Fruit fly (Drosophila melanogaster) whole organism, embryonic: Measurements from ENCODE around the gene timeout.

Source experiments
- Adf1 ChIP-seq: fragments of 200-800 bp; sonication (Bioruptor generic); IDR thresholded peaks from 2 replicates; pipeline ENCODE4 v1.3.6; 2022; ENCODE audit warnings: missing biosample characterization, missing genetic modification characterization
- CG10543 ChIP-seq: fragments of 200-800 bp; sonication (Bioruptor generic); optimal IDR thresholded peaks from 3 replicates; lab custom pipeline; 2017; ENCODE audit warnings: missing biosample characterization, mild to moderate bottlenecking, missing genetic modification characterization, moderate library complexity
- CG12299 ChIP-seq: fragments of 200-800 bp; sonication (Bioruptor generic); optimal IDR thresholded peaks from 2 replicates; lab custom pipeline; 2018; ENCODE audit warnings: missing biosample characterization, mild to moderate bottlenecking, missing genetic modification characterization
- CG1233 ChIP-seq: fragments of 200-800 bp; sonication (Bioruptor generic); optimal IDR thresholded peaks from 4 replicates; lab custom pipeline; 2018; ENCODE audit warnings: missing biosample characterization, mild to moderate bottlenecking, missing genetic modification characterization
- CG12744 ChIP-seq: fragments of 200-800 bp; sonication (Bioruptor generic); optimal IDR thresholded peaks from 2 replicates; lab custom pipeline; 2016; ENCODE audit warnings: missing biosample characterization, missing genetic modification characterization
- CG15073 ChIP-seq: fragments of 200-800 bp; sonication (Bioruptor generic); optimal IDR thresholded peaks from 2 replicates; lab custom pipeline; 2016; ENCODE audit warnings: missing biosample characterization, missing genetic modification characterization
- CG15479 ChIP-seq: fragments of 200-800 bp; sonication (Bioruptor generic); optimal IDR thresholded peaks from 3 replicates; lab custom pipeline; 2019; ENCODE audit warnings: missing biosample characterization, mild to moderate bottlenecking, missing genetic modification characterization, moderate library complexity
- CG16815 ChIP-seq: fragments of 200-800 bp; sonication (Bioruptor generic); optimal IDR thresholded peaks from 3 replicates; lab custom pipeline; 2017; ENCODE audit warnings: missing biosample characterization, mild to moderate bottlenecking, missing genetic modification characterization
- CG17359 ChIP-seq: fragments of 200-800 bp; sonication (Bioruptor generic); optimal IDR thresholded peaks from 3 replicates; lab custom pipeline; 2018; ENCODE audit warnings: missing biosample characterization, mild to moderate bottlenecking, missing genetic modification characterization, moderate library complexity
- CG2116 ChIP-seq: fragments of 200-800 bp; sonication (Bioruptor generic); optimal IDR thresholded peaks from 3 replicates; lab custom pipeline; 2018; ENCODE audit warnings: missing biosample characterization, mild to moderate bottlenecking, missing genetic modification characterization
- CG2120 ChIP-seq: fragments of 200-800 bp; sonication (Bioruptor generic); optimal IDR thresholded peaks from 3 replicates; lab custom pipeline; 2016; ENCODE audit warnings: missing biosample characterization, missing genetic modification characterization
- CG2712 ChIP-seq: fragments of 200-800 bp; optimal IDR thresholded peaks from 3 replicates; lab custom pipeline; 2019; ENCODE audit warnings: missing biosample characterization, mild to moderate bottlenecking, missing genetic modification characterization, moderate library complexity
- CG31365 ChIP-seq: fragments of 200-800 bp; sonication (Bioruptor generic); optimal IDR thresholded peaks from 2 replicates; lab custom pipeline; 2018; ENCODE audit warnings: missing biosample characterization, mild to moderate bottlenecking, missing genetic modification characterization
- CG32767 ChIP-seq: fragments of 200-800 bp; sonication (Bioruptor generic); IDR thresholded peaks from 2 replicates; pipeline ENCODE4 v1.3.6; 2022; ENCODE audit warnings: missing biosample characterization, missing genetic modification characterization
- CG34224 ChIP-seq: fragments of 200-800 bp; sonication (Bioruptor generic); IDR thresholded peaks from 3 replicates; pipeline ENCODE4 v1.3.6; 2022; ENCODE audit warnings: missing biosample characterization, missing genetic modification characterization; ENCODE audit not compliant: partially characterized antibody
- CG4328 ChIP-seq: fragments of 200-800 bp; sonication (Bioruptor generic); optimal IDR thresholded peaks from 3 replicates; lab custom pipeline; 2017; ENCODE audit warnings: missing biosample characterization, missing genetic modification reagents, missing genetic modification characterization
- CG4360 ChIP-seq: fragments of 200-800 bp; sonication (Bioruptor generic); IDR thresholded peaks from 2 replicates; pipeline ENCODE4 v1.3.6; 2022; ENCODE audit warnings: missing biosample characterization, missing genetic modification characterization
- CG4707 ChIP-seq: fragments of 200-800 bp; sonication (Bioruptor generic); optimal IDR thresholded peaks from 2 replicates; lab custom pipeline; 2018; ENCODE audit warnings: missing biosample characterization, mild to moderate bottlenecking, missing genetic modification characterization, moderate library complexity
- CG5245 ChIP-seq: fragments of 200-800 bp; sonication (Bioruptor generic); optimal IDR thresholded peaks from 3 replicates; lab custom pipeline; 2016; ENCODE audit warnings: missing biosample characterization, missing genetic modification characterization
- CG6254 ChIP-seq: fragments of 200-800 bp; sonication (Bioruptor generic); optimal IDR thresholded peaks from 3 replicates; lab custom pipeline; 2017; ENCODE audit warnings: mild to moderate bottlenecking, missing biosample characterization, missing genetic modification reagents, missing genetic modification characterization
- CG9609 ChIP-seq: fragments of 200-800 bp; sonication (Bioruptor generic); optimal IDR thresholded peaks from 3 replicates; lab custom pipeline; 2016; ENCODE audit warnings: missing biosample characterization, missing genetic modification characterization
- CG9876 ChIP-seq: fragments of 200-800 bp; sonication (Bioruptor generic); optimal IDR thresholded peaks from 2 replicates; lab custom pipeline; 2016; ENCODE audit warnings: missing biosample characterization, missing genetic modification characterization
- Dek ChIP-seq: fragments of 200-800 bp; sonication (Bioruptor generic); optimal IDR thresholded peaks from 3 replicates; lab custom pipeline; 2019; ENCODE audit warnings: missing biosample characterization, mild to moderate bottlenecking, missing genetic modification characterization, moderate library complexity
- H2.0 ChIP-seq: fragments of 200-800 bp; sonication (Bioruptor generic); IDR thresholded peaks from 2 replicates; pipeline ENCODE4 v1.3.6; 2022; ENCODE audit warnings: missing biosample characterization, missing genetic modification characterization
- Hey ChIP-seq: fragments of 200-800 bp; sonication (Bioruptor generic); optimal IDR thresholded peaks from 3 replicates; lab custom pipeline; 2018; ENCODE audit warnings: missing biosample characterization, mild to moderate bottlenecking, missing genetic modification characterization
- Mes4 ChIP-seq: fragments of 200-800 bp; sonication (Bioruptor generic); optimal IDR thresholded peaks from 2 replicates; lab custom pipeline; 2016; ENCODE audit warnings: missing biosample characterization, missing genetic modification characterization
- Sox100B ChIP-seq: fragments of 200-800 bp; sonication (Bioruptor generic); optimal IDR thresholded peaks from 3 replicates; lab custom pipeline; 2018; ENCODE audit warnings: missing biosample characterization, mild to moderate bottlenecking, missing genetic modification characterization
- Usf ChIP-seq: fragments of 200-800 bp; sonication (Bioruptor generic); optimal IDR thresholded peaks from 2 replicates; lab custom pipeline; 2017; ENCODE audit warnings: missing genotype, missing biosample characterization, missing genetic modification characterization
- bbx ChIP-seq: fragments of 200-800 bp; sonication (Bioruptor generic); IDR thresholded peaks from 2 replicates; pipeline ENCODE4 v1.3.6; 2022; ENCODE audit warnings: missing biosample characterization, missing genetic modification characterization; ENCODE audit not compliant: partially characterized antibody
- br ChIP-seq: fragments of >200 bp; optimal IDR thresholded peaks from 2 replicates; lab custom pipeline; 2017
- cad ChIP-seq: fragments of >200 bp; optimal IDR thresholded peaks from 2 replicates; lab custom pipeline; 2017; ENCODE audit warnings: missing biosample characterization, missing genetic modification characterization
- cato ChIP-seq: fragments of 200-800 bp; sonication (Bioruptor generic); optimal IDR thresholded peaks from 2 replicates; lab custom pipeline; 2016; ENCODE audit warnings: missing biosample characterization, missing genetic modification characterization, borderline replicate concordance
- chif ChIP-seq, 2 experiments: fragments of 200-800 bp; sonication (Bioruptor generic); optimal IDR thresholded peaks; 3 replicates each; lab custom pipeline; 2016; ENCODE audit warnings: missing biosample characterization in 2 of 2, missing genetic modification characterization in 2 of 2
- chm ChIP-seq: fragments of 200-800 bp; sonication (Bioruptor generic); IDR thresholded peaks from 2 replicates; pipeline ENCODE4 v1.3.6; 2022; ENCODE audit warnings: missing biosample characterization, missing genetic modification characterization
- dpn ChIP-seq, 2 experiments: fragments of 200-800 bp; sonication (Bioruptor generic); optimal IDR thresholded peaks; 3 replicates each; lab custom pipeline; 2016; ENCODE audit warnings: missing biosample characterization in 2 of 2, missing genetic modification characterization in 2 of 2
- esg ChIP-seq: fragments of 200-800 bp; sonication (Bioruptor generic); conservative IDR thresholded peaks from 2 replicates; pipeline ENCODE4 v1.3.6; 2022; ENCODE audit warnings: missing biosample characterization, missing genetic modification characterization
- fd102C ChIP-seq: fragments of 200-800 bp; sonication (Bioruptor generic); optimal IDR thresholded peaks from 2 replicates; lab custom pipeline; 2018; ENCODE audit warnings: missing biosample characterization, mild to moderate bottlenecking, missing genetic modification characterization, moderate library complexity
- gsb ChIP-seq: fragments of 200-800 bp; sonication (Bioruptor generic); IDR thresholded peaks from 2 replicates; pipeline ENCODE4 v1.3.6; 2022; ENCODE audit warnings: missing biosample characterization, missing genetic modification characterization
- nerfin-1 ChIP-seq: fragments of 200-800 bp; sonication (Bioruptor generic); optimal IDR thresholded peaks from 3 replicates; lab custom pipeline; 2019; ENCODE audit warnings: missing biosample characterization, mild to moderate bottlenecking, missing genetic modification characterization, moderate library complexity
- peb ChIP-seq: fragments of 200-800 bp; sonication (Bioruptor generic); IDR thresholded peaks from 2 replicates; pipeline ENCODE4 v1.3.6; 2022; ENCODE audit warnings: missing biosample characterization, missing genetic modification characterization
- run ChIP-seq: fragments of 200-800 bp; sonication (Bioruptor generic); optimal IDR thresholded peaks from 3 replicates; lab custom pipeline; 2018; ENCODE audit warnings: missing biosample characterization, mild to moderate bottlenecking, missing genetic modification characterization
- salm ChIP-seq: fragments of 200-800 bp; sonication (Bioruptor generic); optimal IDR thresholded peaks from 2 replicates; lab custom pipeline; 2018; ENCODE audit warnings: missing biosample characterization, mild to moderate bottlenecking, missing genetic modification characterization
- sima ChIP-seq: fragments of 200-800 bp; sonication (Bioruptor generic); optimal IDR thresholded peaks from 2 replicates; lab custom pipeline; 2016; ENCODE audit warnings: missing biosample characterization, missing genetic modification characterization
- sisA ChIP-seq: fragments of 200-800 bp; sonication (Bioruptor generic); IDR thresholded peaks from 2 replicates; pipeline ENCODE4 v1.3.6; 2022; ENCODE audit warnings: missing biosample characterization, missing genetic modification characterization
- slou ChIP-seq: fragments of 200-800 bp; sonication (Bioruptor generic); optimal IDR thresholded peaks from 3 replicates; lab custom pipeline; 2016; ENCODE audit warnings: missing biosample characterization, missing genetic modification characterization
- sr ChIP-seq: fragments of 200-800 bp; sonication (Bioruptor generic); IDR thresholded peaks from 3 replicates; pipeline ENCODE4 v1.3.6; 2022; ENCODE audit warnings: missing biosample characterization, missing genetic modification characterization
- stc ChIP-seq: fragments of 200-800 bp; sonication (Bioruptor generic); IDR thresholded peaks from 2 replicates; pipeline ENCODE4 v1.3.6; 2022; ENCODE audit warnings: missing biosample characterization, missing genetic modification characterization
- tgo ChIP-seq: fragments of 200-800 bp; sonication (Bioruptor generic); IDR thresholded peaks from 3 replicates; pipeline ENCODE4 v1.3.6; 2022; ENCODE audit warnings: missing biosample characterization, missing genetic modification characterization
- trem ChIP-seq: fragments of 200-800 bp; optimal IDR thresholded peaks from 3 replicates; lab custom pipeline; 2019; ENCODE audit warnings: missing biosample characterization, mild to moderate bottlenecking, missing genetic modification characterization, moderate library complexity
- tx ChIP-seq: fragments of 200-800 bp; sonication (Bioruptor generic); optimal IDR thresholded peaks from 2 replicates; lab custom pipeline; 2016; ENCODE audit warnings: missing biosample characterization, missing genetic modification characterization
- z ChIP-seq: fragments of 200-800 bp; sonication (Bioruptor generic); IDR thresholded peaks from 3 replicates; pipeline ENCODE4 v1.3.6; 2022; ENCODE audit warnings: missing biosample characterization, missing genetic modification characterization

timeout gene

DNA sequence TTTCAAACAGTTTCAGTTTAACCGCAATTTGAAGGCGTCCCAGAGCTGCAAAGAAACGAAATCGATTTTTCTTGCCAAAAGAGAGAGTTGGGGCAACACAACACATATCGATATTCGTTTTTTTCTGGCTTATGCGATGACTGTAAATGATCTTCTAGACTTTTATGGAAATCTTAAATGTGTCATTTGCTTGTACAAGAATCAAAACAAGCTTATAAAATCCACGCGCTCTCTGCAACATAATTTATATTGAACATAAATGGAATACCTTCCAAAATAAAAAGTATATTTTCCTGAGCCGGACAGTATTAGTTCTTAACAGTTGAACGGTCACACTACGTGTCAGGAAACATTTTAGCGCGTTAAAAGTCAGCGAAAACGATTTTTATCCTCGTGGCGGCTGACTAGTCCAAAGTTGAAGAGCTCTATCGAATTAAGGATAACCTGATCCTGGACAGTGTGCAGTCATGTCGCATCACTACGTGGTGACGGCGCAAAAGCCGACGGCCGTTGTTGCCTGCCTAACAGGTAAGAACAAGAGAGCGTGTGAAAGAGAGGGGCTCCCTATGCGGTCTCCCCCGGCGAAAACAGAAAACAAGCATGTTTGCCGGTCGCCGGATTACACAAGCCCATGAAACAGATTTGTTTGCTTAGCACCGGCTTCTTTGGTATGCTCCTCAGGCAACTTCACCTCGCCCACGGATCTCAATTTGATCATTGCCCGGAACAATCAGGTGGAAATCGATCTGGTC lies 36.3 kb upstream of the timeout start, which contains the start of gene pic (continued):
- TF ChIP-seq cad (no peak), cato (GFP tag; lab: Kevin White, UChicago) (no peak), trem (peak; percentile 79), CG31365 (tag; lab: Kevin White, UChicago) (no peak), sima (GFP tag; lab: Kevin White, UChicago) (no peak), salm (no peak), Sox100B (no peak), chm (GFP tag; lab: Robert Waterston, UW) (no peak), CG15479 (no peak), CG2116 (GFP tag; lab: Kevin White, UChicago) (peak; percentile 100), CG2120 (GFP tag; lab: Kevin White, UChicago) (peak; percentile 18), slou (GFP tag; lab: Kevin White, UChicago) (no peak), CG10543 (no peak), fd102C (no peak), CG6254 (no peak), CG9876 (GFP tag; lab: Kevin White, UChicago) (no peak), CG4328 (GFP tag; lab: Kevin White, UChicago) (no peak), CG1233 (GFP tag; lab: Kevin White, UChicago) (no peak), CG4707 (no peak), CG9609 (GFP tag; lab: Kevin White, UChicago) (peak; percentile 8), CG34224 (GFP tag; lab: Robert Waterston, UW) (no peak; the same call in none of the 3 replicates), chif (GFP tag; optimal IDR thresholded peaks at IDR 0.05; lab: Kevin White, UChicago) (no peak), peb (no peak), z (GFP tag; lab: Robert Waterston, UW) (no peak), tx (GFP tag; lab: Kevin White, UChicago) (no peak), br (lab: Kevin White, UChicago) (no peak), nerfin-1 (no peak), CG2712 (peak; percentile 28), CG15073 (no peak), gsb (GFP tag; lab: Robert Waterston, UW) (no peak), dpn (GFP tag; optimal IDR thresholded peaks at IDR 0.05; lab: Kevin White, UChicago) (no peak), run (tag; lab: Kevin White, UChicago) (no peak), sisA (GFP tag; lab: Robert Waterston, UW) (no peak), tgo (GFP tag; lab: Robert Waterston, UW) (no peak), Mes4 (GFP tag; lab: Kevin White, UChicago) (no peak), CG16815 (GFP tag; lab: Kevin White, UChicago) (no peak), esg (GFP tag; lab: Robert Waterston, UW) (no peak), CG12299 (tag; lab: Kevin White, UChicago) (no peak), stc (GFP tag; lab: Robert Waterston, UW) (peak; percentile 56; the same call in 1 of the 2 replicates), sr (GFP tag; lab: Robert Waterston, UW) (no peak), bbx (peak; percentile 74), CG17359 (tag; lab: Kevin White, UChicago) (no peak), CG4360 (GFP tag; lab: Robert Waterston, UW) (peak; percentile 21; the same call in 1 of the 2 replicates), CG12744 (GFP tag; lab: Kevin White, UChicago) (no peak), Adf1 (GFP tag; lab: Robert Waterston, UW) (no peak), Hey (tag; lab: Kevin White, UChicago) (no peak), CG5245 (GFP tag; lab: Kevin White, UChicago) (no peak), CG32767 (GFP tag; lab: Robert Waterston, UW) (no peak), Dek (tag; lab: Kevin White, UChicago) (no peak), Usf (no peak), H2.0 (no peak)
